Fruit fly (Drosophila melanogaster) whole organism, embryonic: ENCODE results near the gene CG34288.

ENCODE experiments used
- Antp ChIP-seq: fragments of 200-800 bp; sonication (Bioruptor generic); optimal IDR thresholded peaks from 3 replicates; lab custom pipeline; 2016; ENCODE audit warnings: missing biosample characterization, missing genetic modification characterization
- Atf-2 ChIP-seq: fragments of 200-800 bp; sonication (Bioruptor generic); optimal IDR thresholded peaks from 2 replicates; lab custom pipeline; 2016; ENCODE audit warnings: missing biosample characterization, missing genetic modification characterization
- CG12299 ChIP-seq: fragments of 200-800 bp; sonication (Bioruptor generic); optimal IDR thresholded peaks from 2 replicates; lab custom pipeline; 2018; ENCODE audit warnings: missing biosample characterization, mild to moderate bottlenecking, missing genetic modification characterization
- CG14667 ChIP-seq: fragments of 200-800 bp; sonication (Bioruptor generic); IDR thresholded peaks from 2 replicates; pipeline ENCODE4 v1.3.6; 2022; ENCODE audit warnings: missing biosample characterization, missing genetic modification characterization
- CG15514 ChIP-seq: fragments of 200-800 bp; sonication (Bioruptor generic); optimal IDR thresholded peaks from 3 replicates; lab custom pipeline; 2017; ENCODE audit warnings: missing biosample characterization, missing genetic modification characterization, mild to moderate bottlenecking, moderate library complexity, missing genetic modification reagents
- CG17612 ChIP-seq: fragments of 200-800 bp; sonication (Bioruptor generic); IDR thresholded peaks from 2 replicates; pipeline ENCODE4 v1.3.6; 2022; ENCODE audit warnings: missing biosample characterization, missing genetic modification characterization
- CG17802 ChIP-seq: fragments of 200-800 bp; sonication (Bioruptor generic); optimal IDR thresholded peaks from 2 replicates; lab custom pipeline; 2018; ENCODE audit warnings: missing biosample characterization, mild to moderate bottlenecking, missing genetic modification characterization, moderate library complexity
- CG18262 ChIP-seq: fragments of 200-800 bp; optimal IDR thresholded peaks from 3 replicates; lab custom pipeline; 2019; ENCODE audit warnings: missing biosample characterization, mild to moderate bottlenecking, missing genetic modification characterization, moderate library complexity
- CG18476 ChIP-seq: fragments of 200-800 bp; sonication (Bioruptor generic); optimal IDR thresholded peaks from 2 replicates; lab custom pipeline; 2016; ENCODE audit warnings: missing biosample characterization, mild to moderate bottlenecking, missing genetic modification characterization
- CG30020 ChIP-seq: fragments of 200-800 bp; optimal IDR thresholded peaks from 2 replicates; lab custom pipeline; 2019; ENCODE audit warnings: missing biosample characterization, mild to moderate bottlenecking, missing genetic modification characterization, moderate library complexity
- CG6854 ChIP-seq: fragments of 200-800 bp; sonication (Bioruptor generic); optimal IDR thresholded peaks from 3 replicates; lab custom pipeline; 2017; ENCODE audit warnings: missing biosample characterization, mild to moderate bottlenecking, missing genetic modification characterization
- CG7357 ChIP-seq: fragments of 200-800 bp; sonication (Bioruptor generic); IDR thresholded peaks from 3 replicates; pipeline ENCODE4 v1.3.6; 2022; ENCODE audit warnings: missing biosample characterization, missing genetic modification characterization
- CG7987 ChIP-seq: fragments of 200-800 bp; sonication (Bioruptor generic); optimal IDR thresholded peaks from 2 replicates; lab custom pipeline; 2018; ENCODE audit warnings: missing biosample characterization, mild to moderate bottlenecking, missing genetic modification characterization, moderate library complexity
- CG8290 ChIP-seq, 3 experiments: fragments of 200-800 bp; sonication (Bioruptor generic); optimal IDR thresholded peaks; 2 replicates each; lab custom pipeline; 2016 to 2019; ENCODE audit warnings: missing biosample characterization in 3 of 3, missing genetic modification characterization in 3 of 3, mild to moderate bottlenecking in 2 of 3, moderate library complexity in 1 of 3
- CG8924 ChIP-seq: fragments of 200-800 bp; optimal IDR thresholded peaks from 3 replicates; lab custom pipeline; 2019; ENCODE audit warnings: missing biosample characterization, mild to moderate bottlenecking, missing genetic modification characterization, moderate library complexity
- D ChIP-seq, 2 experiments: fragments of 200-800 bp in 1 of 2; fragments of >200 bp in 1 of 2; sonication (Bioruptor generic) in 1 of 2; optimal IDR thresholded peaks; 2 replicates in 1 of 2; 3 replicates in 1 of 2; lab custom pipeline; 2017; ENCODE audit warnings: mild to moderate bottlenecking in 1 of 2, missing biosample characterization in 1 of 2, missing genetic modification characterization in 1 of 2, missing genetic modification reagents in 1 of 2
- D19A ChIP-seq: fragments of 200-800 bp; optimal IDR thresholded peaks from 3 replicates; lab custom pipeline; 2019; ENCODE audit warnings: missing biosample characterization, mild to moderate bottlenecking, missing genetic modification characterization, moderate library complexity
- Hmr ChIP-seq: fragments of 200-800 bp; sonication (Bioruptor generic); optimal IDR thresholded peaks from 3 replicates; lab custom pipeline; 2017; ENCODE audit warnings: mild to moderate bottlenecking, missing biosample characterization, missing genetic modification reagents, missing genetic modification characterization
- Meics ChIP-seq: fragments of 200-800 bp; sonication (Bioruptor generic); optimal IDR thresholded peaks from 2 replicates; lab custom pipeline; 2017; ENCODE audit warnings: missing biosample characterization, mild to moderate bottlenecking, missing genetic modification characterization
- Mrtf ChIP-seq: fragments of 200-800 bp; sonication (Bioruptor generic); IDR thresholded peaks from 3 replicates; pipeline ENCODE4 v1.3.6; 2022; ENCODE audit warnings: missing biosample characterization, missing genetic modification characterization
- NFAT ChIP-seq: fragments of 200-800 bp; sonication (Bioruptor generic); IDR thresholded peaks from 2 replicates; pipeline ENCODE4 v1.3.6; 2022; ENCODE audit warnings: missing biosample characterization, missing genetic modification characterization
- Nf-YB ChIP-seq: fragments of 200-800 bp; sonication (Bioruptor generic); optimal IDR thresholded peaks from 3 replicates; lab custom pipeline; 2019; ENCODE audit warnings: missing biosample characterization, mild to moderate bottlenecking, missing genetic modification characterization, moderate library complexity
- Oli ChIP-seq: fragments of 200-800 bp; sonication (Bioruptor generic); optimal IDR thresholded peaks from 2 replicates; lab custom pipeline; 2018; ENCODE audit warnings: missing biosample characterization, mild to moderate bottlenecking, missing genetic modification characterization, moderate library complexity
- Scr ChIP-seq: fragments of 200-800 bp; sonication (Bioruptor generic); IDR thresholded peaks from 2 replicates; pipeline ENCODE4 v1.3.6; 2022; ENCODE audit warnings: missing biosample characterization, missing genetic modification characterization; ENCODE audit not compliant: partially characterized antibody
- cad ChIP-seq: fragments of >200 bp; optimal IDR thresholded peaks from 2 replicates; lab custom pipeline; 2017; ENCODE audit warnings: missing biosample characterization, missing genetic modification characterization
- cwo ChIP-seq: fragments of 200-800 bp; sonication (Bioruptor generic); optimal IDR thresholded peaks from 3 replicates; lab custom pipeline; 2017; ENCODE audit warnings: missing biosample characterization, missing genetic modification characterization, mild to moderate bottlenecking, moderate library complexity, missing genetic modification reagents
- da ChIP-seq: fragments of 200-800 bp; sonication (Bioruptor generic); optimal IDR thresholded peaks from 2 replicates; lab custom pipeline; 2016; ENCODE audit warnings: missing biosample characterization, missing genetic modification characterization
- dati ChIP-seq: fragments of 200-800 bp; sonication (Bioruptor generic); IDR thresholded peaks from 2 replicates; pipeline ENCODE4 v1.3.6; 2022; ENCODE audit warnings: missing biosample characterization, missing genetic modification characterization
- en ChIP-seq: fragments of 200-800 bp; sonication (Bioruptor generic); optimal IDR thresholded peaks from 2 replicates; lab custom pipeline; 2016; ENCODE audit warnings: missing biosample characterization, missing genetic modification characterization
- gcm ChIP-seq: fragments of 200-800 bp; sonication (Bioruptor generic); optimal IDR thresholded peaks from 2 replicates; lab custom pipeline; 2019; ENCODE audit warnings: missing biosample characterization, mild to moderate bottlenecking, missing genetic modification characterization, moderate library complexity
- gcm2 ChIP-seq: fragments of 200-800 bp; sonication (Bioruptor generic); optimal IDR thresholded peaks from 2 replicates; lab custom pipeline; 2016; ENCODE audit warnings: missing biosample characterization, missing genetic modification characterization
- hkb ChIP-seq, 2 experiments: fragments of 200-800 bp in 1 of 2; fragments of >200 bp in 1 of 2; sonication (Bioruptor generic) in 1 of 2; IDR thresholded peaks in 1 of 2; optimal IDR thresholded peaks in 1 of 2; 2 replicates each; pipeline versions ENCODE4 v1.3.6 to Lab custom; 2017 to 2022; ENCODE audit warnings: missing biosample characterization in 1 of 2, missing genetic modification characterization in 1 of 2
- ind ChIP-seq: fragments of 200-800 bp; sonication (Bioruptor generic); optimal IDR thresholded peaks from 3 replicates; lab custom pipeline; 2016; ENCODE audit warnings: missing biosample characterization, missing genetic modification characterization
- insv ChIP-seq, 2 experiments: fragments of 200-800 bp; sonication (Bioruptor generic); optimal IDR thresholded peaks; 3 replicates each; lab custom pipeline; 2016 to 2018; ENCODE audit warnings: missing biosample characterization in 2 of 2, missing genetic modification characterization in 2 of 2
- lov ChIP-seq, 2 experiments: fragments of 200-800 bp in 1 of 2; fragments of >200 bp in 1 of 2; sonication (Bioruptor generic) in 1 of 2; IDR thresholded peaks in 1 of 2; optimal IDR thresholded peaks in 1 of 2; 2 replicates in 1 of 2; 3 replicates in 1 of 2; pipeline versions ENCODE4 v1.3.6 to Lab custom; 2017 to 2022; ENCODE audit warnings: missing biosample characterization in 1 of 2, missing genetic modification characterization in 1 of 2
- mam ChIP-seq: fragments of 200-800 bp; sonication (Bioruptor generic); optimal IDR thresholded peaks from 3 replicates; lab custom pipeline; 2016; ENCODE audit warnings: missing biosample characterization, missing genetic modification characterization
- peb ChIP-seq: fragments of 200-800 bp; sonication (Bioruptor generic); IDR thresholded peaks from 2 replicates; pipeline ENCODE4 v1.3.6; 2022; ENCODE audit warnings: missing biosample characterization, missing genetic modification characterization
- ranshi ChIP-seq: fragments of 200-800 bp; sonication (Bioruptor generic); IDR thresholded peaks from 2 replicates; pipeline ENCODE4 v1.3.6; 2022; ENCODE audit warnings: missing biosample characterization, missing genetic modification characterization
- repo ChIP-seq: fragments of 200-800 bp; sonication (Bioruptor generic); optimal IDR thresholded peaks from 2 replicates; lab custom pipeline; 2016; ENCODE audit warnings: missing biosample characterization, missing genetic modification characterization
- sc ChIP-seq, 3 experiments: fragments of >200 bp in 2 of 3; fragments of 200-800 bp in 1 of 3; sonication (Bioruptor generic) in 1 of 3; optimal IDR thresholded peaks; 2 replicates in 2 of 3; 3 replicates in 1 of 3; lab custom pipeline; 2017; ENCODE audit warnings: mild to moderate bottlenecking in 1 of 3, missing biosample characterization in 1 of 3, missing genetic modification characterization in 1 of 3, missing genetic modification reagents in 1 of 3
- sens-2 ChIP-seq: fragments of 200-800 bp; sonication (Bioruptor generic); IDR thresholded peaks from 2 replicates; pipeline ENCODE4 v1.3.6; 2022; ENCODE audit warnings: missing biosample characterization, missing genetic modification characterization
- sob ChIP-seq: fragments of 200-800 bp; sonication (Bioruptor generic); IDR thresholded peaks from 2 replicates; pipeline ENCODE4 v1.3.6; 2022; ENCODE audit warnings: missing biosample characterization, missing genetic modification characterization
- sug ChIP-seq: fragments of 200-800 bp; optimal IDR thresholded peaks from 2 replicates; lab custom pipeline; 2019; ENCODE audit warnings: missing biosample characterization, mild to moderate bottlenecking, missing genetic modification characterization, moderate library complexity
- tap ChIP-seq: fragments of 200-800 bp; optimal IDR thresholded peaks from 3 replicates; lab custom pipeline; 2019; ENCODE audit warnings: missing biosample characterization, mild to moderate bottlenecking, missing genetic modification characterization, moderate library complexity
- ttk ChIP-seq: fragments of 200-800 bp; sonication (Bioruptor generic); IDR thresholded peaks from 2 replicates; pipeline ENCODE4 v2.1.2; 2022; ENCODE audit warnings: missing biosample characterization, missing genetic modification characterization
- zen2 ChIP-seq: fragments of 200-800 bp; sonication (Bioruptor generic); IDR thresholded peaks from 3 replicates; pipeline ENCODE4 v1.3.6; 2022; ENCODE audit warnings: missing biosample characterization, missing genetic modification characterization; ENCODE audit not compliant: partially characterized antibody

CG34288 gene

DNA sequence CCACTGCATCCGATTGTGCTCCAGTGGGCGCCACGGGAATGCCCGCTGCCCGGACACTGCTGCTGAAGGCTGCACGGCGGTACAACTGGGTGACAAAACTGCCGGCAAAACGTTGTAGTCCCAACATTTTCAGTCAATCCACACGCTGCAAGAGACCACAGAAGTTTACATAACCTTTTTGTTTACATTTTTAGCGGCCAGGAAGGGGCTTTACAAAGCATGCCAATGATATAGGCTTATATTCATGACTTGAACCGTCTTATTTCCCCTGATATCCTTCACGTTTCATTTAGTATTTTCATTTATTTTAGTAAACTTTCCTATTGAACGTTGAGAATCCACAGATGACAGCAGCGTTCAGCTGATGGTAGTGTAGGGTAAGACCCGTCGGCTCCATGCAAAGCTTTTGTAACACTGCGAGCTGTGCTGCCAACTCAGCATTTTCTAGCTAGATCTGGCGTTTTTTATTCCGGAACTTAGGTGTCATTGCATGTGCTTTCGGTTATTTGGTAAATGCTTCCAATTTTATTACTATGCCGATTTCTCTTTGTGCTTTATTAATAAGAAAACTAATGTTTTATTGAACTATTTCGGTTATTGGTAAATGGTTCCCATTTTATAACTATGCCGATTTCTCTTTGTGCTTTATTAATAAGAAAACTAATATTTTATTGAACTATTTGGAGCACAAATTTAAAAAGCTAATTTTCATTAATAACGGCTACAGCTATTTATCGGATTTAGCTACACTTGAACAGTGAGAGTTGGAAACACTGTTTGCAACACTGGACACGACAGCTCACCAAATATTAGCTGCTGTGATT lies 36.3 kb downstream of the CG34288 start, which contains the start of the genes CG13850 and lqfR (continued):
- TF ChIP-seq Nf-YB (GFP tag; lab: Kevin White, UChicago): peak; percentile 53
- TF ChIP-seq Meics (GFP tag; lab: Kevin White, UChicago): peak; percentile 71
- no peak for TF ChIP-seq gcm (GFP tag; lab: Kevin White, UChicago)
- TF ChIP-seq Atf-2: peak; percentile 75
- TF ChIP-seq CG6854 (GFP tag; lab: Kevin White, UChicago): peak; percentile 6
- peak; percentile 77 for TF ChIP-seq sug (tag; lab: Kevin White, UChicago)
- TF ChIP-seq ind (GFP tag; lab: Kevin White, UChicago): peak; percentile 78
- TF ChIP-seq CG18262 (tag; lab: Kevin White, UChicago): peak; percentile 76
- TF ChIP-seq tap (tag; lab: Kevin White, UChicago): no peak
- TF ChIP-seq CG18476: peak; percentile 89
- no peak for TF ChIP-seq sens-2 (GFP tag; lab: Robert Waterston, UW)
- no peak for TF ChIP-seq D19A (tag; lab: Kevin White, UChicago)
- peak; percentile 69 for TF ChIP-seq NFAT (GFP tag; lab: Robert Waterston, UW)
- TF ChIP-seq Scr (GFP tag; lab: Robert Waterston, UW): no peak
- TF ChIP-seq cwo (GFP tag; lab: Kevin White, UChicago): peak; percentile 58
- peak; percentile 69 for TF ChIP-seq Antp
- no peak for TF ChIP-seq lov (optimal IDR thresholded peaks at IDR 0.05; lab: Kevin White, UChicago)
- no peak for TF ChIP-seq lov (GFP tag; IDR thresholded peaks at IDR 0.05; lab: Robert Waterston, UW)
- peak in 1 of 2 experiments; percentile 16 for TF ChIP-seq insv (GFP tag; optimal IDR thresholded peaks at IDR 0.05; lab: Kevin White, UChicago)
- peak; percentile 81 for TF ChIP-seq CG8290 (GFP tag; optimal IDR thresholded peaks at IDR 0.05; lab: Kevin White, UChicago)
- TF ChIP-seq CG8290 (tag; optimal IDR thresholded peaks at IDR 0.05; lab: Kevin White, UChicago): peak in 1 of 2 experiments; percentile 69
- TF ChIP-seq Mrtf (GFP tag; lab: Robert Waterston, UW): peak; percentile 40; the same call in 1 of the 3 replicates
- TF ChIP-seq D (optimal IDR thresholded peaks at IDR 0.05; lab: Kevin White, UChicago): no peak
- peak; percentile 64 for TF ChIP-seq D (GFP tag; optimal IDR thresholded peaks at IDR 0.05; lab: Kevin White, UChicago)
- peak; percentile 40 for TF ChIP-seq CG12299 (tag; lab: Kevin White, UChicago)
- no peak for TF ChIP-seq zen2 (GFP tag; lab: Robert Waterston, UW)
- TF ChIP-seq hkb (optimal IDR thresholded peaks at IDR 0.05; lab: Kevin White, UChicago): peak; percentile 52
- TF ChIP-seq hkb (GFP tag; IDR thresholded peaks at IDR 0.05; lab: Robert Waterston, UW): no peak
- no peak for TF ChIP-seq peb (GFP tag; lab: Robert Waterston, UW)
- peak; percentile 80 for TF ChIP-seq Hmr (GFP tag; lab: Kevin White, UChicago)
- TF ChIP-seq CG7357 (GFP tag; lab: Robert Waterston, UW): 0 out of 3 replicates have a peak, but pooled peaks have one; percentile 7
- peak; percentile 73 for TF ChIP-seq CG15514 (GFP tag; lab: Kevin White, UChicago)
- TF ChIP-seq da (GFP tag; lab: Kevin White, UChicago): peak; percentile 47
- no peak for TF ChIP-seq cad (GFP tag; lab: Kevin White, UChicago)
- TF ChIP-seq sc (optimal IDR thresholded peaks at IDR 0.05; lab: Kevin White, UChicago): no peak
- peak; percentile 52 for TF ChIP-seq sc (GFP tag; optimal IDR thresholded peaks at IDR 0.05; lab: Kevin White, UChicago)
- no peak for TF ChIP-seq CG17612
- TF ChIP-seq dati (GFP tag; lab: Robert Waterston, UW): no peak
- peak; percentile 54 for TF ChIP-seq en (GFP tag; lab: Kevin White, UChicago)
- peak; percentile 25; the same call in 1 of the 2 replicates for TF ChIP-seq CG14667 (GFP tag; lab: Robert Waterston, UW)
- TF ChIP-seq CG7987 (GFP tag; lab: Kevin White, UChicago): peak; percentile 6
- TF ChIP-seq ranshi (GFP tag; lab: Robert Waterston, UW): no peak; the same call in 1 of the 2 replicates
- TF ChIP-seq repo (GFP tag; lab: Kevin White, UChicago): peak; percentile 70
- peak; percentile 82 for TF ChIP-seq sob (GFP tag; lab: Robert Waterston, UW)
- no peak; the same call in 1 of the 2 replicates for TF ChIP-seq ttk (GFP tag; lab: Robert Waterston, UW)
- peak; percentile 85 for TF ChIP-seq mam (GFP tag; lab: Kevin White, UChicago)
- TF ChIP-seq CG8924 (tag; lab: Kevin White, UChicago): peak; percentile 63
- TF ChIP-seq CG30020 (tag; lab: Kevin White, UChicago): peak; percentile 11
- TF ChIP-seq Oli (tag; lab: Kevin White, UChicago): peak; percentile 66
- peak; percentile 9 for TF ChIP-seq CG17802 (tag; lab: Kevin White, UChicago)
- peak; percentile 60 for TF ChIP-seq gcm2 (GFP tag; lab: Kevin White, UChicago)
